Worm (Caenorhabditis elegans): ENCODE results near the gene R10E4.6.

Gene R10E4.6

DNA sequence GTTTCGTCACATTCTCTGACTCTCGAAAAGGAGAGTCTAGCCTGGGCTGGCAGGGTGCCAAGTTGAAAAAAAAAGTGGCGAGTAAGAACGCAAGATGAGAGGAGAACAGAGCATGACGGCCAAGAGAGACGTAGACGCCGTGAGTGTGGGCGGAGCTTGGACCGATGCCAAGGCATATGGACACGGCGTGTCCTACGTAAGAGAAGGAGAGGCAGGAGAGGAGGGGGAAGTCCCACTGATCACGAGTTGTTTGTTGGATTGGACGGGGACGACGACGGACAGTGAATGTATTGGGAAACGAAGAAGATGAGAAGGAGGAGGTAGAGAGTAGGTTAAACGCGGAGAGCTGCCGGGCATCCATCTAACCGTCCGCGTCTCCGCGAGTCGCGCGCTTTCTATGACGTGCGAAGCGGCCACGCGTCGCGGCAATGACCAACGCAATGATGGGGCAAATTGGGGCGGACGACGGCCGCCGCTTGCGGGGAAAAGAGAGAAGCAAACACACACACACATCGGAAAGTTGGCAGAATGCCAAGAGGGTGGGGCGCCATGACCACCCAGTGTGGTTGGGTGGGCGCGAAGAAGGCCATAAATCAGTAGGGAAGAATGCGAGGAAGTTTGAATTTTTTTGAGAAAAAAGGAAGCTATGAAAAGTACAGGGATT, 11.1 kb upstream of the R10E4.6 start (continued):
- TF ChIP-seq Y53G8AR.9 (GFP tag; conservative IDR thresholded peaks at IDR 0.05), result peak; percentile 92
- TF ChIP-seq ztf-26 (tag; optimal IDR thresholded peaks at IDR 0.05), result peak; percentile 98
- peak; percentile 82 for TF ChIP-seq lin-54 (GFP tag; optimal IDR thresholded peaks at IDR 0.05)
- TF ChIP-seq ekl-4 (GFP tag; IDR thresholded peaks at IDR 0.05), result peak; percentile 94
- TF ChIP-seq die-1 (tag; optimal IDR thresholded peaks at IDR 0.05), result peak; percentile 93
- 0 out of 2 replicates have a peak, but pooled peaks have one; percentile 29 for TF ChIP-seq hsf-1 (GFP tag; IDR thresholded peaks at IDR 0.05)
- peak; percentile 69; the same call in 1 of the 2 replicates for TF ChIP-seq ztf-6 (GFP tag; IDR thresholded peaks at IDR 0.05)
- TF ChIP-seq sdz-38 (tag; optimal IDR thresholded peaks at IDR 0.05), result no peak
- no peak for TF ChIP-seq nhr-179 (tag; optimal IDR thresholded peaks at IDR 0.05)
- TF ChIP-seq sptf-2 (GFP tag; optimal IDR thresholded peaks at IDR 0.05), result no peak
- no peak for TF ChIP-seq attf-6 (GFP tag; IDR thresholded peaks at IDR 0.05)
- TF ChIP-seq ztf-18 (tag; optimal IDR thresholded peaks at IDR 0.05), result peak; percentile 82
- TF ChIP-seq ceh-27 (GFP tag; optimal IDR thresholded peaks at IDR 0.05), result peak; percentile 94
- no peak for TF ChIP-seq ztf-25 (GFP tag; IDR thresholded peaks at IDR 0.05)
- no peak for TF ChIP-seq F57C9.4 (tag; optimal IDR thresholded peaks at IDR 0.05)
- TF ChIP-seq somi-1 (GFP tag; optimal IDR thresholded peaks at IDR 0.05), result peak; percentile 100
- TF ChIP-seq mxl-1 (tag; optimal IDR thresholded peaks at IDR 0.05), result no peak
- peak; percentile 92 for TF ChIP-seq pbrm-1 (GFP tag; IDR thresholded peaks at IDR 0.05)
- TF ChIP-seq T07F8.4 (tag; optimal IDR thresholded peaks at IDR 0.05), result peak; percentile 13
- TF ChIP-seq lin-40 (tag; optimal IDR thresholded peaks at IDR 0.05), result peak; percentile 99
- TF ChIP-seq tbp1 (GFP tag; optimal IDR thresholded peaks at IDR 0.05), result peak; percentile 72
- peak; percentile 99 for TF ChIP-seq K12H6.12 (tag; optimal IDR thresholded peaks at IDR 0.05)
- peak; percentile 99 for TF ChIP-seq ztf-22 (GFP tag; optimal IDR thresholded peaks at IDR 0.05)
- peak; percentile 95 for TF ChIP-seq tlf-1 (GFP tag; optimal IDR thresholded peaks at IDR 0.05)
- 0 out of 2 replicates have a peak, but pooled peaks have one; percentile 47 for TF ChIP-seq cebp-2 (GFP tag; IDR thresholded peaks at IDR 0.05)
- no peak for TF ChIP-seq xnd-1 (tag; optimal IDR thresholded peaks at IDR 0.05)
- TF ChIP-seq lin-26 (GFP tag; IDR thresholded peaks at IDR 0.05), result peak; percentile 81
- no peak for TF ChIP-seq ceh-58 (GFP tag; IDR thresholded peaks at IDR 0.05)
- peak; percentile 98 for TF ChIP-seq nhr-80 (tag; optimal IDR thresholded peaks at IDR 0.05)
- no peak for TF ChIP-seq D2030.7 (GFP tag; IDR thresholded peaks at IDR 0.05)
- TF ChIP-seq lin-35 (GFP tag; optimal IDR thresholded peaks at IDR 0.05), result peak in 2 of 3 experiments; percentile 42 to 89
- peak; percentile 98 for TF ChIP-seq madf-10 (tag; optimal IDR thresholded peaks at IDR 0.05)
- peak; percentile 59; the same call in 1 of the 2 replicates for TF ChIP-seq lir-1 (GFP tag; conservative IDR thresholded peaks at IDR 0.05)
- peak; percentile 58 for TF ChIP-seq ets-4 (GFP tag; optimal IDR thresholded peaks at IDR 0.05)
- TF ChIP-seq nfyb-1 (GFP tag; IDR thresholded peaks at IDR 0.05), result peak; percentile 98
- TF ChIP-seq ZK185.1 (tag; optimal IDR thresholded peaks at IDR 0.05; ENCODE audit: poor library complexity, severe bottlenecking), result peak; percentile 24
- 0 out of 2 replicates have a peak, but pooled peaks have one; percentile 25 for TF ChIP-seq ceh-91 (GFP tag; IDR thresholded peaks at IDR 0.05)
- TF ChIP-seq chd-7 (tag; optimal IDR thresholded peaks at IDR 0.05), result peak; percentile 100
- peak; percentile 87 for TF ChIP-seq egrh-3 (GFP tag; IDR thresholded peaks at IDR 0.05)
- TF ChIP-seq atf-7 (tag; optimal IDR thresholded peaks at IDR 0.05), result peak; percentile 100
- peak; percentile 86; the same call in 1 of the 2 replicates for TF ChIP-seq sea-2 (GFP tag; IDR thresholded peaks at IDR 0.05)
- TF ChIP-seq gei-17 (GFP tag; optimal IDR thresholded peaks at IDR 0.05), result peak; percentile 94
- no peak for TF ChIP-seq ceh-40 (GFP tag; IDR thresholded peaks at IDR 0.05)
- TF ChIP-seq let-526 (GFP tag; IDR thresholded peaks at IDR 0.05), result peak; percentile 68
- peak; percentile 98 for TF ChIP-seq egl-44 (GFP tag; IDR thresholded peaks at IDR 0.05)
- peak; percentile 41; the same call in 1 of the 2 replicates for TF ChIP-seq bed-2 (GFP tag; IDR thresholded peaks at IDR 0.05)
- peak; percentile 1 for TF ChIP-seq fkh-3 (tag; optimal IDR thresholded peaks at IDR 0.05)
- TF ChIP-seq Y56A3A.18 (GFP tag; IDR thresholded peaks at IDR 0.05), result peak; percentile 92

Measured in whole organism, young adult.